Worm (Caenorhabditis elegans) whole organism, mixed stage, embryonic: Measurements from ENCODE around the gene srv-22.

Experiments
- M03D4.4 ChIP-seq: sonication (generic microtip); optimal IDR thresholded peaks from 2 replicates; lab custom pipeline; 2017; ENCODE audit warnings: mild to moderate bottlenecking, missing genetic modification characterization, missing compliant biosample characterization
- bed-3 ChIP-seq: fragments of 200-800 bp; sonication (Bioruptor generic); optimal IDR thresholded peaks from 3 replicates; lab custom pipeline; 2018; ENCODE audit warnings: mild to moderate bottlenecking, missing genetic modification characterization, moderate library complexity, missing compliant biosample characterization
- blmp-1 ChIP-seq: fragments of 150-350 bp; optimal IDR thresholded peaks from 2 replicates; lab custom pipeline; 2014; ENCODE audit warnings: missing biosample characterization, missing genetic modification characterization
- ceh-39 ChIP-seq: fragments of 150-350 bp; optimal IDR thresholded peaks from 2 replicates; lab custom pipeline; 2014; ENCODE audit warnings: missing biosample characterization, missing genetic modification characterization
- ceh-43 ChIP-seq: fragments of 200-800 bp; sonication (Bioruptor generic); optimal IDR thresholded peaks from 2 replicates; lab custom pipeline; 2018; ENCODE audit warnings: mild to moderate bottlenecking, missing genetic modification characterization, moderate library complexity, missing compliant biosample characterization
- ceh-83 ChIP-seq: fragments of 200-800 bp; sonication (Bioruptor generic); optimal IDR thresholded peaks from 2 replicates; lab custom pipeline; 2018; ENCODE audit warnings: mild to moderate bottlenecking, missing genetic modification characterization, missing compliant biosample characterization
- ces-1 ChIP-seq: fragments of 150-350 bp; optimal IDR thresholded peaks from 2 replicates; lab custom pipeline; 2014; ENCODE audit warnings: missing biosample characterization, missing genetic modification reagents, missing genetic modification characterization
- cnd-1 ChIP-seq: fragments of 200-800 bp; sonication (Bioruptor generic); optimal IDR thresholded peaks from 2 replicates; lab custom pipeline; 2018; ENCODE audit warnings: mild to moderate bottlenecking, missing genetic modification characterization, missing compliant biosample characterization
- drap-1 ChIP-seq: fragments of 200-800 bp; sonication (Bioruptor generic); optimal IDR thresholded peaks from 3 replicates; lab custom pipeline; 2018; ENCODE audit warnings: mild to moderate bottlenecking, missing genetic modification characterization, missing compliant biosample characterization
- elt-1 ChIP-seq: sonication (generic microtip); optimal IDR thresholded peaks from 2 replicates; lab custom pipeline; 2017; ENCODE audit warnings: missing genetic modification characterization, mild to moderate bottlenecking, missing compliant biosample characterization, antibody characterized with exemption, moderate library complexity, borderline replicate concordance; ENCODE audit not compliant: insufficient read depth
- elt-3 ChIP-seq: fragments of 150-350 bp; optimal IDR thresholded peaks from 2 replicates; lab custom pipeline; 2014; ENCODE audit warnings: missing biosample characterization, missing genetic modification characterization
- flh-1 ChIP-seq: fragments of 200-800 bp; sonication (Bioruptor generic); optimal IDR thresholded peaks from 2 replicates; lab custom pipeline; 2018; ENCODE audit warnings: mild to moderate bottlenecking, missing genetic modification characterization, moderate library complexity, missing compliant biosample characterization
- ham-2 ChIP-seq: fragments of 200-800 bp; sonication (Bioruptor generic); optimal IDR thresholded peaks from 2 replicates; lab custom pipeline; 2018; ENCODE audit warnings: mild to moderate bottlenecking, missing genetic modification characterization, missing compliant biosample characterization
- hlh-1 ChIP-seq: fragments of 150-350 bp; optimal IDR thresholded peaks from 2 replicates; lab custom pipeline; 2014; ENCODE audit warnings: missing biosample characterization, missing genetic modification reagents, missing genetic modification characterization
- lin-13 ChIP-seq: fragments of 150-350 bp; optimal IDR thresholded peaks from 2 replicates; lab custom pipeline; 2014; ENCODE audit warnings: missing biosample characterization, missing genetic modification characterization
- lsy-2 ChIP-seq: fragments of 150-350 bp; optimal IDR thresholded peaks from 2 replicates; lab custom pipeline; 2014; ENCODE audit warnings: missing biosample characterization, missing genetic modification characterization
- mab-5 ChIP-seq: fragments of 150-350 bp; optimal IDR thresholded peaks from 2 replicates; lab custom pipeline; 2014; ENCODE audit warnings: missing biosample characterization, missing genetic modification characterization
- mep-1 ChIP-seq: fragments of 150-350 bp; optimal IDR thresholded peaks from 2 replicates; lab custom pipeline; 2017; ENCODE audit warnings: missing biosample characterization, missing genetic modification reagents, missing genetic modification characterization, inconsistent platforms
- mls-2 ChIP-seq: sonication (generic microtip); optimal IDR thresholded peaks from 2 replicates; lab custom pipeline; 2016; ENCODE audit warnings: mild to moderate bottlenecking, missing genetic modification characterization, moderate library complexity, missing compliant biosample characterization
- nhr-12 ChIP-seq: fragments of 150-350 bp; optimal IDR thresholded peaks from 2 replicates; lab custom pipeline; 2014; ENCODE audit warnings: missing biosample characterization, missing genetic modification characterization
- nhr-2 ChIP-seq: fragments of 150-350 bp; optimal IDR thresholded peaks from 2 replicates; lab custom pipeline; 2014; ENCODE audit warnings: missing biosample characterization, missing genetic modification characterization
- nhr-237 ChIP-seq: fragments of 150-350 bp; optimal IDR thresholded peaks from 2 replicates; lab custom pipeline; 2014; ENCODE audit warnings: missing biosample characterization, missing genetic modification characterization
- nhr-28 ChIP-seq: fragments of 150-350 bp; optimal IDR thresholded peaks from 2 replicates; lab custom pipeline; 2014; ENCODE audit warnings: missing biosample characterization, missing genetic modification characterization
- nhr-76 ChIP-seq: sonication (generic microtip); optimal IDR thresholded peaks from 2 replicates; lab custom pipeline; 2017; ENCODE audit warnings: missing biosample characterization, missing genetic modification characterization
- pha-4 ChIP-seq: fragments of 150-350 bp; optimal IDR thresholded peaks from 2 replicates; lab custom pipeline; 2018; ENCODE audit warnings: missing biosample characterization, missing genetic modification reagents, missing genetic modification characterization
- sem-2 ChIP-seq: fragments of 200-800 bp; sonication (Bioruptor generic); optimal IDR thresholded peaks from 2 replicates; lab custom pipeline; 2018; ENCODE audit warnings: mild to moderate bottlenecking, missing genetic modification characterization, missing compliant biosample characterization
- snpc-4 ChIP-seq: fragments of 150-350 bp; optimal IDR thresholded peaks from 2 replicates; lab custom pipeline; 2014; ENCODE audit warnings: missing biosample characterization, missing genetic modification characterization
- sptf-1 ChIP-seq: sonication (generic microtip); optimal IDR thresholded peaks from 2 replicates; lab custom pipeline; 2017; ENCODE audit warnings: mild to moderate bottlenecking, missing genetic modification characterization, moderate library complexity, missing compliant biosample characterization
- tbx-8 ChIP-seq: fragments of 200-800 bp; sonication (Bioruptor generic); optimal IDR thresholded peaks from 2 replicates; lab custom pipeline; 2018; ENCODE audit warnings: mild to moderate bottlenecking, missing genetic modification characterization, moderate library complexity, missing compliant biosample characterization
- unc-120 ChIP-seq: sonication (generic microtip); optimal IDR thresholded peaks from 2 replicates; lab custom pipeline; 2017; ENCODE audit warnings: missing genetic modification characterization, missing compliant biosample characterization; ENCODE audit not compliant: poor library complexity, severe bottlenecking
- unc-39 ChIP-seq: fragments of 150-350 bp; optimal IDR thresholded peaks from 2 replicates; lab custom pipeline; 2014; ENCODE audit warnings: missing biosample characterization, missing genetic modification characterization
- unc-62 ChIP-seq: fragments of 150-350 bp; optimal IDR thresholded peaks from 2 replicates; lab custom pipeline; 2014; ENCODE audit warnings: missing biosample characterization, missing genetic modification reagents, missing genetic modification characterization
- zip-8 ChIP-seq: fragments of 150-350 bp; optimal IDR thresholded peaks from 2 replicates; lab custom pipeline; 2014; ENCODE audit warnings: missing biosample characterization, missing genetic modification characterization
- ztf-11 ChIP-seq: fragments of 150-350 bp; optimal IDR thresholded peaks from 2 replicates; lab custom pipeline; 2014; ENCODE audit warnings: missing biosample characterization, missing genetic modification characterization

srv-22 gene

DNA sequence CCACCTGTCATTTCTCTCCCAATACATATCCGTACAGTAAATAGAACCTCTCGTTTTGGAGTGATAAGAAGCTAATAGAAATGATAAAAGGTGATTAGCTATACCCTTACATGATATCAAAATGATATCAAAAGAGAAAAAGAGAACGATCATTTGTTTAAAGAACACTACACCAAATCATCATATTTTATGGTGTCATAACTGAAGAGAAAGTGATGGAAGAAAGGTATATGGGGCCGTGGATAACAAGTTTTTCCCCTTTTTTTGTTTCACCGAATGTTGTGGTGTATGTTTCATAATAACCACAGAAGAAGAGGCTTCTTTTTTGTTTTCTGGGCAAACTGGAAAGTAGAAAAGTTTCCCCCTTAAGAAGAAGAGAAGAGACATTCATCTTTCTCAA is 21.5 kb downstream of the srv-22 start:
- no peak for TF ChIP-seq snpc-4 (tag; lab: Kevin White, UChicago)
- TF ChIP-seq ztf-11 (tag; lab: Kevin White, UChicago), result no peak
- no peak for TF ChIP-seq zip-8 (tag; lab: Kevin White, UChicago)
- TF ChIP-seq M03D4.4 (tag; lab: Kevin White, UChicago), result no peak
- TF ChIP-seq hlh-1 (tag; lab: Kevin White, UChicago), result no peak
- no peak for TF ChIP-seq blmp-1 (tag; lab: Kevin White, UChicago)
- no peak for TF ChIP-seq nhr-2 (tag; lab: Kevin White, UChicago)
- TF ChIP-seq unc-39, result no peak
- TF ChIP-seq unc-62, result no peak
- TF ChIP-seq nhr-28 (tag; lab: Kevin White, UChicago), result no peak
- TF ChIP-seq bed-3 (GFP tag; lab: Kevin White, UChicago), result no peak
- no peak for TF ChIP-seq ces-1 (GFP tag; lab: Kevin White, UChicago)
- no peak for TF ChIP-seq pha-4 (tag; lab: Kevin White, UChicago)

DNA sequence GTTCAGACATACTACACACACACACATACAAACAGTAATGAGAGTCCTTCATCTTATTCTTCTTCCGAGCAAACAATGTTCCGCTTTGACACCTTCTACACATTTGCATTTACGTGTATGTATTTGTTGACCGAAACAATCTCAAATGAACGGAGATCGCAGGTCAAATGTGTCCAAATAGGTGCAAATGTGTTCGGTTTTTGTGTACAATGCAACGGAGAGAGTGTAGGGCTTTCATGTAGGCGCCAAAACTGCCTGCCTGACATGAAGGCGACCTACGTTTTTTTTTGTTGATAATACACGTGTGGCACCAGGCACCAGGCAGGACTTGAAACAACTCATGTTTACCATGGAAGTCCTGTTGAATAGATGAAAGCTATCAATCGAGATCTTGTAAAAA is 22.8 kb downstream of the srv-22 start:
- TF ChIP-seq ceh-43 (GFP tag; lab: Kevin White, UChicago) (no peak), nhr-2 (tag; lab: Kevin White, UChicago) (peak; percentile 58), mls-2 (tag; lab: Kevin White, UChicago) (no peak)

DNA sequence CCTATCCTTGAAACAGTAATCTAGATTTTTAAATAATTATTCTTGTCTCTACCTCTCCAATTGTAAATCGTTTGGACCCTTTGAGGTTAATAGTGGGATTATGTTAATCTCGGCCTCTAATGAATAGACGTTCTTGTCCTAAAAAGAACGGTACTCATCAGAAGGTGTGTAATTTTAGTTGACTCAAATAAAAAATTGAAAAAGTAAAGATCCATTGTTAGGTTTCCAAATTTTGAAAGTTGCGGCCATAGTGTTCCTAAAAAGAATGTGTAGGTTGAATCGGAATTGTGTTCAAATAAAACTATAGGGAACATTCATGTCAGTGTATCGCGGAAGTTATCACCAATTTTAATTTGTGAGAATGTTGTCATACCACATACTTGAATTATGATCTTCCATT is 24.1 kb downstream of the srv-22 start:
- TF ChIP-seq pha-4 (tag; lab: Kevin White, UChicago) (no peak), nhr-237 (tag; lab: Kevin White, UChicago) (no peak), snpc-4 (tag; lab: Kevin White, UChicago) (no peak), unc-39 (no peak), lsy-2 (tag; lab: Kevin White, UChicago) (no peak), ces-1 (GFP tag; lab: Kevin White, UChicago) (no peak), unc-120 (tag; lab: Kevin White, UChicago) (no peak), drap-1 (no peak), nhr-12 (tag; lab: Kevin White, UChicago) (no peak), bed-3 (GFP tag; lab: Kevin White, UChicago) (no peak)

DNA sequence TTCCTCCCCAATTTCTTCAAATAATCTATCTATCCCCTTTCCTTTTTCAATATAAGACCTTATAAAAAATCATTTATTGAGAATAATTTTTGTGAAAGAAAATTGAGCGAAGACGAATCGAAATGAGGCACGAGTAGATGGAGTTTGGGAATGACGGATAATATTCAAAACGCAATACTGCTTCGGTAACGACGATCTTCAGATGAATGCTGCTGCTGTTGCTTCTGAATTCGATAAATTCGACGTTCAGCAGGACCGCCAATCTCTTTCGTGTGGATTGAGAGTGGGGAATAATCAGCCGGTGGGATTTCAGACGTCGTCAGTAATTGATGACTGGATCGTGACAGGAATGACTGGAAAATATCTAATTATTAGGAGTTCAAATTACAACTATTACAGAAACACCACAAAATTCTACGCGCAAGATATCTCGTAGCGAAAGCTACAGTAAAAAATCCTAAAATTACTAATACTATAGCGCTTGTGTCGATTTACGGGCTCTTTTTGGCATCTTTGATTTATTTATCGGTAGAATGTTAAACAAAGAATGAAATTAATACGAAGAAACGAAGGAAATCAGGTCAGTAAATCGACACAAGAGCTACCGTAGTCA is 28.9 kb downstream of the srv-22 start:
- TF ChIP-seq flh-1, result no peak
- no peak for TF ChIP-seq tbx-8 (GFP tag; lab: Kevin White, UChicago)
- no peak for TF ChIP-seq zip-8 (tag; lab: Kevin White, UChicago)
- no peak for TF ChIP-seq ceh-39 (tag; lab: Kevin White, UChicago)
- no peak for TF ChIP-seq blmp-1 (tag; lab: Kevin White, UChicago)
- no peak for TF ChIP-seq ceh-43 (GFP tag; lab: Kevin White, UChicago)
- no peak for TF ChIP-seq sptf-1 (tag; lab: Kevin White, UChicago)
- TF ChIP-seq elt-1 (tag; lab: Kevin White, UChicago), result no peak
- TF ChIP-seq nhr-28 (tag; lab: Kevin White, UChicago), result no peak
- no peak for TF ChIP-seq pha-4 (tag; lab: Kevin White, UChicago)
- no peak for TF ChIP-seq ceh-83 (GFP tag; lab: Kevin White, UChicago)
- TF ChIP-seq nhr-76 (tag; lab: Kevin White, UChicago), result no peak
- no peak for TF ChIP-seq bed-3 (GFP tag; lab: Kevin White, UChicago)
- TF ChIP-seq nhr-2 (tag; lab: Kevin White, UChicago), result no peak
- no peak for TF ChIP-seq nhr-237 (tag; lab: Kevin White, UChicago)
- no peak for TF ChIP-seq ces-1 (GFP tag; lab: Kevin White, UChicago)
- no peak for TF ChIP-seq ztf-11 (tag; lab: Kevin White, UChicago)

DNA sequence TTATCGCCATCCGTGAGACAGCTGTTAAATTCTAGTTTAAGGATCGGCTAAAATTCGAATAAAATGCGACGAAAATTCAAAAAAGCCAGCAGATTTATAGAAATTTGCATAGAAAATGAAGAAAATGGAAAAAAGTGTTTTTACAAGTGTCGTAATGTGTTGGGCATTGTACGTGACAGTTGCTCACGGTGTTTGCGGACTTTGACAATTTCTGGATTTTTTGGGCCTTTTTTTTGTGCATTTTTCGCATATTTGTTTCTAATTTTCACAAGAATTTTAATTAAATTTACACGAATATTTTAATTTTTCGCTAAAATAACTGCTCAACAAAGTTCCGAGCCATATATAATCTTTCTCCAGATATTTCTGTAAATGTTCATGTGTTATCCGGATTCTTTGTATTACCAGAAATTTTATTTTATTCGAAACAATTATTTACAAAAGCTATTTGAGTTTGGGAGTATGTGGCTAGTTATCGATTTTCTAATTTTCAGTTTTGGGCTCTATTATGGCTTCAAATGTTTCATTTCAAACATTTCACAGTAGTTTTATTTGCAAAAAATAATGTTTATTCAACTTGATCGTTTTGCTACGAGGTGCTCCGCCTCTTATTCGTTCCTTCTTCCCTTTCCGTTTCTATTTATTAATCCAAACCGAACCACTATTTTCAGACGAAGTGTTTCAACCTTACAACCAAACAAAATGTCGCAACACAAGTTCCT is 31.6 kb downstream of the srv-22 start, which contains the start of gene sams-3:
Gene sams-3 (plus strand): TSS at position 672 of the 722 bp plus-strand sequence.
- no peak for TF ChIP-seq ham-2 (GFP tag; lab: Kevin White, UChicago)
- no peak for TF ChIP-seq nhr-28 (tag; lab: Kevin White, UChicago)
- TF ChIP-seq sptf-1 (tag; lab: Kevin White, UChicago), result no peak
- TF ChIP-seq tbx-8 (GFP tag; lab: Kevin White, UChicago), result no peak
- TF ChIP-seq lsy-2 (tag; lab: Kevin White, UChicago), result peak; percentile 5
- TF ChIP-seq nhr-76 (tag; lab: Kevin White, UChicago), result no peak
- no peak for TF ChIP-seq ceh-43 (GFP tag; lab: Kevin White, UChicago)
- no peak for TF ChIP-seq nhr-237 (tag; lab: Kevin White, UChicago)
- peak; percentile 26 for TF ChIP-seq lin-13 (tag; lab: Kevin White, UChicago)
- no peak for TF ChIP-seq ceh-83 (GFP tag; lab: Kevin White, UChicago)
- TF ChIP-seq pha-4 (tag; lab: Kevin White, UChicago), result no peak
- no peak for TF ChIP-seq mep-1 (tag; lab: Kevin White, UChicago)
- no peak for TF ChIP-seq sem-2 (GFP tag; lab: Kevin White, UChicago)
- TF ChIP-seq nhr-12 (tag; lab: Kevin White, UChicago), result no peak
- no peak for TF ChIP-seq ztf-11 (tag; lab: Kevin White, UChicago)
- TF ChIP-seq ces-1 (GFP tag; lab: Kevin White, UChicago), result peak; percentile 46
- no peak for TF ChIP-seq zip-8 (tag; lab: Kevin White, UChicago)
- no peak for TF ChIP-seq mab-5 (tag; lab: Kevin White, UChicago)
- TF ChIP-seq cnd-1, result no peak
- TF ChIP-seq drap-1, result no peak
- no peak for TF ChIP-seq elt-3 (tag; lab: Kevin White, UChicago)
- no peak for TF ChIP-seq unc-39
- TF ChIP-seq hlh-1 (tag; lab: Kevin White, UChicago), result peak; percentile 98
